Fruit fly (Drosophila melanogaster): Measurements from ENCODE around the gene Nedd8.
A peak's percentile ranks its signal among the peaks of the same experiment; 100 is the strongest.

Gene Nedd8

DNA sequence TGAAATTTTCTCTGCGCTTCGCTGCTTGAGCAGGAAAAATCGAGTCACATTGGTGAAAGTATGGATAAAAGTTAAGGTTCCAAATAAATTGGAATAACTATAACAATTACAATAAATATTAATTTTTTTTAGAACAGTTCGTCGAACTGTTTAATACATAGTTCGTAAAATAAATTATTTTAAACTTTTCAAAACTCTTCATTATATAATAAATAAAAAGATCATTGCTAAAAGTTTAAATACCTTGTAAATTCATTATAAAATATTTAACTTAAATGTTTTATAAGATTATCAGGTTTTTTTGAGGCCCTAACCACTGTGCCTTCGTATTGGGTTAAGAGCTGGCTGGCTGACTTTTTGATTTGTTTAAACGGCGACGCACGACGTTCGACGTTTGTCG, 32.2 kb downstream of the Nedd8 start (continued):
- TF ChIP-seq D19A (tag; optimal IDR thresholded peaks at IDR 0.05) (peak; percentile 18), Spps (tag; optimal IDR thresholded peaks at IDR 0.05) (peak; percentile 23), dmrt99B (tag; optimal IDR thresholded peaks at IDR 0.05) (peak; percentile 35), Lim3 (GFP tag; IDR thresholded peaks at IDR 0.05) (no peak), CG2678 (tag; optimal IDR thresholded peaks at IDR 0.05) (peak; percentile 52), CG17829 (tag; optimal IDR thresholded peaks at IDR 0.05) (peak; percentile 65), Drgx (GFP tag; IDR thresholded peaks at IDR 0.05) (no peak), lola (GFP tag; optimal IDR thresholded peaks at IDR 0.05) (no peak), onecut (GFP tag; IDR thresholded peaks at IDR 0.05) (no peak), CG4328 (GFP tag; optimal IDR thresholded peaks at IDR 0.05) (no peak), CG14710 (tag; optimal IDR thresholded peaks at IDR 0.05) (peak; percentile 51), Taf1 (GFP tag; IDR thresholded peaks at IDR 0.05) (no peak), CG17385 (GFP tag; optimal IDR thresholded peaks at IDR 0.05) (no peak), Scr (GFP tag; IDR thresholded peaks at IDR 0.05; ENCODE audit: partially characterized antibody) (no peak), CG31441 (GFP tag; IDR thresholded peaks at IDR 0.05) (peak; percentile 73), HLH54F (GFP tag; optimal IDR thresholded peaks at IDR 0.05) (no peak), CG15601 (tag; optimal IDR thresholded peaks at IDR 0.05) (peak; percentile 13), Hr78 (GFP tag; optimal IDR thresholded peaks at IDR 0.05) (peak in 1 of 2 experiments; percentile 21), CG9727 (GFP tag; optimal IDR thresholded peaks at IDR 0.05) (peak; percentile 28), CG17361 (GFP tag; IDR thresholded peaks at IDR 0.05) (peak; percentile 70; the same call in 2 of the 3 replicates), danr (GFP tag; IDR thresholded peaks at IDR 0.05) (no peak), shn (GFP tag; optimal IDR thresholded peaks at IDR 0.05) (no peak), CG16863 (GFP tag; optimal IDR thresholded peaks at IDR 0.05) (no peak), CG18262 (tag; optimal IDR thresholded peaks at IDR 0.05) (peak; percentile 77), Antp (GFP tag; optimal IDR thresholded peaks at IDR 0.05) (no peak), schlank (tag; optimal IDR thresholded peaks at IDR 0.05) (no peak), CHES-1-like (GFP tag; optimal IDR thresholded peaks at IDR 0.05) (no peak), lilli (GFP tag; optimal IDR thresholded peaks at IDR 0.05) (no peak), sqz (GFP tag; optimal IDR thresholded peaks at IDR 0.05) (no peak), ase (GFP tag; IDR thresholded peaks at IDR 0.05) (no peak), CG7963 (GFP tag; IDR thresholded peaks at IDR 0.05; ENCODE audit: partially characterized antibody) (no peak), CG11504 (tag; optimal IDR thresholded peaks at IDR 0.05) (peak; percentile 62), kah (GFP tag; optimal IDR thresholded peaks at IDR 0.05) (no peak), sens (GFP tag) (peak; percentile 47), salm (tag; optimal IDR thresholded peaks at IDR 0.05) (no peak), CG42726 (GFP tag; IDR thresholded peaks at IDR 0.05; ENCODE audit: partially characterized antibody) (no peak), CG32767 (GFP tag; IDR thresholded peaks at IDR 0.05) (no peak), Sox100B (GFP tag; optimal IDR thresholded peaks at IDR 0.05) (peak; percentile 14), CG10267 (tag; optimal IDR thresholded peaks at IDR 0.05) (peak; percentile 36), CG6254 (GFP tag; optimal IDR thresholded peaks at IDR 0.05) (peak; percentile 28), CG1233 (GFP tag; optimal IDR thresholded peaks at IDR 0.05) (no peak), CG2712 (tag; optimal IDR thresholded peaks at IDR 0.05) (peak; percentile 79), Blimp-1 (GFP tag; optimal IDR thresholded peaks at IDR 0.05) (peak; percentile 62), CG31224 (GFP tag; IDR thresholded peaks at IDR 0.05) (no peak), sna (GFP tag; IDR thresholded peaks at IDR 0.05; ENCODE audit: partially characterized antibody) (no peak), z (GFP tag; IDR thresholded peaks at IDR 0.05) (no peak), CG18599 (GFP tag; optimal IDR thresholded peaks at IDR 0.05) (no peak), Dek (tag; optimal IDR thresholded peaks at IDR 0.05) (no peak), zfh2 (GFP tag; optimal IDR thresholded peaks at IDR 0.05) (no peak), pb (GFP tag; optimal IDR thresholded peaks at IDR 0.05) (no peak), Atf3 (GFP tag; optimal IDR thresholded peaks at IDR 0.05) (no peak)

Data from whole organism, embryonic.